Worm (Caenorhabditis elegans): ENCODE data around the gene lev-9.

ce11 chrX:6334602-6335001 lies 43.1 kb upstream of the lev-9 start:
- TF ChIP-seq dao-5 (tag; optimal IDR thresholded peaks at IDR 0.05) (no peak), W03F9.2 (tag; optimal IDR thresholded peaks at IDR 0.05) (no peak), him-1 (tag; optimal IDR thresholded peaks at IDR 0.05) (no peak)
